5 fruit fly cellular contexts compared by ENCODE assay signal in genomic region chrX:12472244-12472736, dm6.
TF ChIP-seq lines count a peak whose summit lies in the region.

No protein-coding gene starts in this region.

- peak; percentile 56 for TF ChIP-seq CTCF in whole organism, embryonic (GFP tag; optimal IDR thresholded peaks at IDR 0.05; lab: Kevin White, UChicago)

TF ChIP-seq in whole organism, adult, 20 proteins besides CTCF, POLR2A, EP300 and RAD21 (continues in another document):
- TF ChIP-seq CG7101 (tag; optimal IDR thresholded peaks at IDR 0.05; lab: Kevin White, UChicago) (peak; percentile 98), CG7045 (GFP tag; optimal IDR thresholded peaks at IDR 0.05; lab: Kevin White, UChicago) (peak; percentile 93), pad (GFP tag; optimal IDR thresholded peaks at IDR 0.05; lab: Kevin White, UChicago) (peak; percentile 88), kay (GFP tag; lab: Kevin White, UChicago; ENCODE audit: borderline replicate concordance) (peak; percentile 65), tj (GFP tag; optimal IDR thresholded peaks at IDR 0.05; lab: Kevin White, UChicago) (peak; percentile 87), Crg-1 (GFP tag; optimal IDR thresholded peaks at IDR 0.05; lab: Kevin White, UChicago) (peak; percentile 82), CG11617 (GFP tag; optimal IDR thresholded peaks at IDR 0.05; lab: Kevin White, UChicago) (peak; percentile 97), CG5204 (GFP tag; optimal IDR thresholded peaks at IDR 0.05; lab: Kevin White, UChicago) (peak; percentile 85), Mnt (GFP tag; optimal IDR thresholded peaks at IDR 0.05; lab: Kevin White, UChicago) (peak; percentile 86), CG14711 (tag; optimal IDR thresholded peaks at IDR 0.05; lab: Kevin White, UChicago) (peak; percentile 95), cnc (optimal IDR thresholded peaks at IDR 0.05; lab: Kevin White, UChicago) (no peak), Clk (GFP tag; optimal IDR thresholded peaks at IDR 0.05; lab: Kevin White, UChicago) (peak; percentile 87), toe (GFP tag; optimal IDR thresholded peaks at IDR 0.05; lab: Kevin White, UChicago) (peak; percentile 79), Hr96 (GFP tag; optimal IDR thresholded peaks at IDR 0.05; lab: Kevin White, UChicago) (peak; percentile 78), bab1 (GFP tag; optimal IDR thresholded peaks at IDR 0.05; lab: Kevin White, UChicago) (peak; percentile 98), CG1620 (GFP tag; optimal IDR thresholded peaks at IDR 0.05; lab: Kevin White, UChicago) (peak; percentile 90), CG12768 (GFP tag; optimal IDR thresholded peaks at IDR 0.05; lab: Kevin White, UChicago) (peak; percentile 92), ovo (GFP tag; optimal IDR thresholded peaks at IDR 0.05; lab: Kevin White, UChicago) (peak; percentile 85)

TF ChIP-seq in whole organism, embryonic, 481 proteins besides CTCF, POLR2A, EP300 and RAD21 (continues in another document):
- peak; percentile 88 for TF ChIP-seq odd (GFP tag; optimal IDR thresholded peaks at IDR 0.05; lab: Kevin White, UChicago)
- TF ChIP-seq mld (GFP tag; IDR thresholded peaks at IDR 0.05; lab: Robert Waterston, UW; ENCODE audit: partially characterized antibody) = no peak
- peak; percentile 38 for TF ChIP-seq NC2β (GFP tag; optimal IDR thresholded peaks at IDR 0.05; lab: Kevin White, UChicago)
- TF ChIP-seq TFAM (GFP tag; optimal IDR thresholded peaks at IDR 0.05; lab: Kevin White, UChicago) = peak; percentile 53
- TF ChIP-seq p53 (GFP tag; optimal IDR thresholded peaks at IDR 0.05; lab: Kevin White, UChicago) = no peak
- TF ChIP-seq sisA (GFP tag; IDR thresholded peaks at IDR 0.05; lab: Robert Waterston, UW) = peak; percentile 94
- TF ChIP-seq ham (GFP tag; IDR thresholded peaks at IDR 0.05; lab: Robert Waterston, UW) = peak; percentile 84
- TF ChIP-seq CG8290 (GFP tag; optimal IDR thresholded peaks at IDR 0.05; lab: Kevin White, UChicago) = peak; percentile 76
- TF ChIP-seq CG8290 (tag; optimal IDR thresholded peaks at IDR 0.05; lab: Kevin White, UChicago) = peak; percentile 11 to 90
- no peak for TF ChIP-seq sna (GFP tag; IDR thresholded peaks at IDR 0.05; lab: Robert Waterston, UW; ENCODE audit: partially characterized antibody)
- peak; percentile 59 for TF ChIP-seq CG7271 (tag; optimal IDR thresholded peaks at IDR 0.05; lab: Kevin White, UChicago)
- TF ChIP-seq CG13123 (GFP tag; optimal IDR thresholded peaks at IDR 0.05; lab: Kevin White, UChicago) = peak; percentile 81
- peak; percentile 94 for TF ChIP-seq CG11247 (GFP tag; IDR thresholded peaks at IDR 0.05; lab: Robert Waterston, UW)
- TF ChIP-seq da (GFP tag; optimal IDR thresholded peaks at IDR 0.05; lab: Kevin White, UChicago) = no peak
- peak; percentile 71 for TF ChIP-seq Jarid2 (GFP tag; optimal IDR thresholded peaks at IDR 0.05; lab: Kevin White, UChicago)
- peak; percentile 88 for TF ChIP-seq Asciz (GFP tag; optimal IDR thresholded peaks at IDR 0.05; lab: Kevin White, UChicago)
- no peak for TF ChIP-seq D (optimal IDR thresholded peaks at IDR 0.05; lab: Kevin White, UChicago)
- peak; percentile 92 for TF ChIP-seq D (GFP tag; optimal IDR thresholded peaks at IDR 0.05; lab: Kevin White, UChicago)
- TF ChIP-seq dimm (GFP tag; IDR thresholded peaks at IDR 0.05; lab: Robert Waterston, UW) = peak; percentile 85

TF ChIP-seq in whole organism, prepupa, 60 proteins besides CTCF, POLR2A, EP300 and RAD21 (continues in another document):
- peak; percentile 72 to 91 for TF ChIP-seq salr (GFP tag; optimal IDR thresholded peaks at IDR 0.05; lab: Kevin White, UChicago)
- TF ChIP-seq Met (GFP tag; optimal IDR thresholded peaks at IDR 0.05; lab: Kevin White, UChicago) = peak; percentile 92
- peak; percentile 91 for TF ChIP-seq Lpt (GFP tag; optimal IDR thresholded peaks at IDR 0.05; lab: Kevin White, UChicago)
- peak; percentile 85 for TF ChIP-seq vri (GFP tag; optimal IDR thresholded peaks at IDR 0.05; lab: Kevin White, UChicago)
- TF ChIP-seq CG8119 (GFP tag; IDR thresholded peaks at IDR 0.05; lab: Robert Waterston, UW) = peak; percentile 97
- TF ChIP-seq esn (GFP tag; optimal IDR thresholded peaks at IDR 0.05; lab: Kevin White, UChicago) = peak; percentile 94
- TF ChIP-seq Sox15 (GFP tag; optimal IDR thresholded peaks at IDR 0.05; lab: Kevin White, UChicago) = peak; percentile 88
- TF ChIP-seq CG3032 (tag; optimal IDR thresholded peaks at IDR 0.05; lab: Kevin White, UChicago) = peak; percentile 92
- TF ChIP-seq CG15336 (GFP tag; IDR thresholded peaks at IDR 0.05; lab: Robert Waterston, UW) = peak; percentile 96
- TF ChIP-seq CG1621 (tag; optimal IDR thresholded peaks at IDR 0.05; lab: Kevin White, UChicago) = peak; percentile 82
- TF ChIP-seq CG7368 (GFP tag; optimal IDR thresholded peaks at IDR 0.05; lab: Kevin White, UChicago) = peak; percentile 91
- TF ChIP-seq CG6792 (GFP tag; optimal IDR thresholded peaks at IDR 0.05; lab: Kevin White, UChicago) = peak; percentile 89
- TF ChIP-seq fd85E (GFP tag; optimal IDR thresholded peaks at IDR 0.05; lab: Kevin White, UChicago) = peak; percentile 76
- peak; percentile 84 to 90 for TF ChIP-seq ss (GFP tag; optimal IDR thresholded peaks at IDR 0.05; lab: Kevin White, UChicago)
- TF ChIP-seq CG6808 (GFP tag; optimal IDR thresholded peaks at IDR 0.05; lab: Kevin White, UChicago) = peak; percentile 87
- peak; percentile 92 for TF ChIP-seq CG4318 (GFP tag; optimal IDR thresholded peaks at IDR 0.05; lab: Kevin White, UChicago)
- TF ChIP-seq achi (GFP tag; optimal IDR thresholded peaks at IDR 0.05; lab: Kevin White, UChicago) = peak; percentile 92
- peak; percentile 73 for TF ChIP-seq Eip93F (GFP tag; optimal IDR thresholded peaks at IDR 0.05; lab: Kevin White, UChicago)
- TF ChIP-seq CG9139 (GFP tag; optimal IDR thresholded peaks at IDR 0.05; lab: Kevin White, UChicago) = peak; percentile 76

TF ChIP-seq in whole organism, pupa, 21 proteins besides CTCF, POLR2A, EP300 and RAD21:
- TF ChIP-seq fd96Ca (GFP tag; IDR thresholded peaks at IDR 0.05; lab: Robert Waterston, UW) (peak; percentile 91), CG4496 (GFP tag; IDR thresholded peaks at IDR 0.05; lab: Robert Waterston, UW) (peak; percentile 98), D1 (tag; optimal IDR thresholded peaks at IDR 0.05; lab: Kevin White, UChicago) (peak; percentile 77), Pif1A (GFP tag; optimal IDR thresholded peaks at IDR 0.05; lab: Kevin White, UChicago) (peak; percentile 90), CG8159 (tag; optimal IDR thresholded peaks at IDR 0.05; lab: Kevin White, UChicago) (peak; percentile 92), Snoo (tag; optimal IDR thresholded peaks at IDR 0.05; lab: Kevin White, UChicago) (peak; percentile 92), CG13204 (GFP tag; optimal IDR thresholded peaks at IDR 0.05; lab: Kevin White, UChicago) (peak; percentile 68), CG34367 (tag; optimal IDR thresholded peaks at IDR 0.05; lab: Kevin White, UChicago) (peak; percentile 85), CG15710 (tag; optimal IDR thresholded peaks at IDR 0.05; lab: Kevin White, UChicago) (peak; percentile 89), rn (GFP tag; IDR thresholded peaks at IDR 0.05; lab: Robert Waterston, UW) (peak; percentile 91), EcR (GFP tag; optimal IDR thresholded peaks at IDR 0.05; lab: Kevin White, UChicago) (no peak), Pif1B (GFP tag; optimal IDR thresholded peaks at IDR 0.05; lab: Kevin White, UChicago) (peak; percentile 89), CG32121 (GFP tag; IDR thresholded peaks at IDR 0.05; lab: Robert Waterston, UW) (peak; percentile 98), gl (tag; optimal IDR thresholded peaks at IDR 0.05; lab: Kevin White, UChicago) (peak; percentile 76), CG17806 (tag; optimal IDR thresholded peaks at IDR 0.05; lab: Kevin White, UChicago) (peak; percentile 86), CG14655 (GFP tag; optimal IDR thresholded peaks at IDR 0.05; lab: Kevin White, UChicago) (peak; percentile 94), CG10348 (GFP tag; IDR thresholded peaks at IDR 0.05; lab: Robert Waterston, UW) (peak; percentile 83), CG8301 (tag; optimal IDR thresholded peaks at IDR 0.05; lab: Kevin White, UChicago) (peak; percentile 91), CG12605 (GFP tag; IDR thresholded peaks at IDR 0.05; lab: Robert Waterston, UW) (peak; percentile 93), CG9948 (tag; optimal IDR thresholded peaks at IDR 0.05; lab: Kevin White, UChicago) (peak; percentile 90), Ets98B (GFP tag; IDR thresholded peaks at IDR 0.05; lab: Robert Waterston, UW) (peak; percentile 95)
TF ChIP-seq in whole organism, pupa: peak in this region for 20.

TF ChIP-seq in whole organism, wandering third instar larva, 38 proteins besides CTCF, POLR2A, EP300 and RAD21 (continues in another document):
- TF ChIP-seq usp (GFP tag; optimal IDR thresholded peaks at IDR 0.05; lab: Kevin White, UChicago) (no peak), Dfd (GFP tag; optimal IDR thresholded peaks at IDR 0.05; lab: Kevin White, UChicago) (peak; percentile 10), Vsx2 (GFP tag; optimal IDR thresholded peaks at IDR 0.05; lab: Kevin White, UChicago; ENCODE audit: partially characterized antibody) (no peak), N (GFP tag; optimal IDR thresholded peaks at IDR 0.05; lab: Kevin White, UChicago) (no peak), ey (GFP tag; optimal IDR thresholded peaks at IDR 0.05; lab: Kevin White, UChicago) (peak; percentile 86), GATAd (GFP tag; optimal IDR thresholded peaks at IDR 0.05; lab: Kevin White, UChicago) (peak; percentile 71), CG9705 (GFP tag; optimal IDR thresholded peaks at IDR 0.05; lab: Kevin White, UChicago) (peak; percentile 79), woc (GFP tag; optimal IDR thresholded peaks at IDR 0.05; lab: Kevin White, UChicago) (peak; percentile 76), Hr83 (GFP tag; optimal IDR thresholded peaks at IDR 0.05; lab: Kevin White, UChicago; ENCODE audit: poor library complexity, severe bottlenecking) (no peak), rgr (GFP tag; optimal IDR thresholded peaks at IDR 0.05; lab: Kevin White, UChicago) (peak; percentile 95), Mio (GFP tag; optimal IDR thresholded peaks at IDR 0.05; lab: Kevin White, UChicago) (no peak), dl (GFP tag; optimal IDR thresholded peaks at IDR 0.05; lab: Kevin White, UChicago; ENCODE audit: insufficient read depth in 1 of 2, partially characterized antibody in 2 of 2) (no peak), lola (GFP tag; optimal IDR thresholded peaks at IDR 0.05; lab: Kevin White, UChicago) (no peak), Myc (optimal IDR thresholded peaks at IDR 0.05; lab: Kevin White, UChicago) (no peak), br (GFP tag; optimal IDR thresholded peaks at IDR 0.05; lab: Kevin White, UChicago) (peak; percentile 87), sage (GFP tag; optimal IDR thresholded peaks at IDR 0.05; lab: Kevin White, UChicago) (peak; percentile 90), jim (GFP tag; optimal IDR thresholded peaks at IDR 0.05; lab: Kevin White, UChicago) (no peak), Hr78 (GFP tag; optimal IDR thresholded peaks at IDR 0.05; lab: Kevin White, UChicago) (no peak), Abd-B (GFP tag; optimal IDR thresholded peaks at IDR 0.05; lab: Kevin White, UChicago) (no peak), brk (GFP tag; optimal IDR thresholded peaks at IDR 0.05; lab: Kevin White, UChicago) (peak; percentile 90), sv (GFP tag; optimal IDR thresholded peaks at IDR 0.05; lab: Kevin White, UChicago) (peak; percentile 94), pan (optimal IDR thresholded peaks at IDR 0.05; lab: Kevin White, UChicago) (no peak)
